Worm (Caenorhabditis elegans) whole organism, L1 larva: ENCODE results near the gene nhr-88.

Experiments
- C04F5.9 ChIP-seq: sonication (generic microtip); optimal IDR thresholded peaks from 2 replicates; lab custom pipeline; 2016; ENCODE audit warnings: missing genetic modification characterization, missing compliant biosample characterization
- C16A3.4 ChIP-seq: fragments of 150-350 bp; optimal IDR thresholded peaks from 2 replicates; lab custom pipeline; 2014; ENCODE audit warnings: missing biosample characterization, missing genetic modification characterization
- Y116A8C.19 ChIP-seq: sonication (generic microtip); optimal IDR thresholded peaks from 2 replicates; lab custom pipeline; 2016; ENCODE audit warnings: missing compliant biosample characterization, missing genetic modification characterization, borderline replicate concordance
- aha-1 ChIP-seq: fragments of 150-350 bp; optimal IDR thresholded peaks from 2 replicates; lab custom pipeline; 2014; ENCODE audit warnings: missing biosample characterization, missing genetic modification characterization
- alr-1 ChIP-seq: fragments of 200-800 bp; sonication (Bioruptor generic); optimal IDR thresholded peaks from 2 replicates; lab custom pipeline; 2018; ENCODE audit warnings: borderline replicate concordance, mild to moderate bottlenecking, missing genetic modification characterization, missing compliant biosample characterization
- ama-1 ChIP-seq: fragments of 150-350 bp; optimal IDR thresholded peaks from 2 replicates; lab custom pipeline; 2014
- ceh-82 ChIP-seq, 3 experiments: fragments of 150-350 bp in 1 of 3; sonication (generic microtip) in 2 of 3; optimal IDR thresholded peaks; 2 replicates each; lab custom pipeline; 2014 to 2017; ENCODE audit warnings: missing biosample characterization in 3 of 3, missing genetic modification characterization in 3 of 3
- ceh-88 ChIP-seq: fragments of 200-800 bp; sonication (Bioruptor generic); IDR thresholded peaks from 2 replicates; pipeline ENCODE4 v1.3.6; 2022; ENCODE audit warnings: missing genetic modification characterization, missing compliant biosample characterization
- dpl-1 ChIP-seq, 3 experiments: fragments of 150-350 bp in 2 of 3; sonication (generic microtip) in 1 of 3; optimal IDR thresholded peaks; 2 replicates each; lab custom pipeline; 2014 to 2017; ENCODE audit warnings: missing biosample characterization in 3 of 3, missing genetic modification characterization in 3 of 3, missing genetic modification reagents in 3 of 3
- efl-1 ChIP-seq, 4 experiments: fragments of 150-350 bp; optimal IDR thresholded peaks in 3 of 4; peaks in 1 of 4; 1 replicate in 1 of 4; 2 replicates in 3 of 4; lab custom pipeline; 2014; ENCODE audit warnings: missing biosample characterization in 2 of 4, missing genetic modification characterization in 2 of 4, missing genetic modification reagents in 2 of 4
- egl-13 ChIP-seq: sonication (generic microtip); optimal IDR thresholded peaks from 2 replicates; lab custom pipeline; 2016; ENCODE audit warnings: missing genotype, missing genetic modification reagents, missing genetic modification characterization, missing compliant biosample characterization
- egl-27 ChIP-seq, 2 experiments: fragments of 150-350 bp in 1 of 2; sonication (generic microtip); optimal IDR thresholded peaks; 3 replicates each; lab custom pipeline; 2017 to 2018; ENCODE audit warnings: missing biosample characterization in 2 of 2, missing genetic modification characterization in 2 of 2, missing genetic modification reagents in 2 of 2
- ets-5 ChIP-seq: fragments of 200-800 bp; sonication (Bioruptor generic); IDR thresholded peaks from 2 replicates; pipeline ENCODE4 v1.3.6; 2022; ENCODE audit warnings: missing genetic modification characterization, missing compliant biosample characterization
- fkh-10 ChIP-seq: sonication (generic microtip); optimal IDR thresholded peaks from 2 replicates; lab custom pipeline; 2017; ENCODE audit warnings: missing biosample characterization, missing genetic modification reagents, missing genetic modification characterization
- fos-1 ChIP-seq: fragments of 150-350 bp; optimal IDR thresholded peaks from 2 replicates; lab custom pipeline; 2014; ENCODE audit warnings: missing biosample characterization, missing genetic modification characterization
- isw-1 ChIP-seq: fragments of 200-800 bp; sonication (Bioruptor generic); IDR thresholded peaks from 2 replicates; pipeline ENCODE4 v1.3.6; 2022; ENCODE audit warnings: missing genetic modification characterization, missing compliant biosample characterization
- jun-1 ChIP-seq: fragments of 150-350 bp; optimal IDR thresholded peaks from 2 replicates; lab custom pipeline; 2014; ENCODE audit warnings: missing biosample characterization, missing genetic modification reagents, missing genetic modification characterization
- lin-14 ChIP-seq: fragments of 200-800 bp; sonication (Bioruptor generic); optimal IDR thresholded peaks from 2 replicates; lab custom pipeline; 2018; ENCODE audit warnings: mild to moderate bottlenecking, missing genetic modification characterization, moderate library complexity, missing compliant biosample characterization
- lin-35 ChIP-seq, 2 experiments: fragments of 150-350 bp; optimal IDR thresholded peaks; 2 replicates each; lab custom pipeline; 2014; ENCODE audit warnings: missing biosample characterization in 2 of 2, missing genetic modification characterization in 2 of 2, missing genetic modification reagents in 2 of 2
- lin-39 ChIP-seq: fragments of 150-350 bp; optimal IDR thresholded peaks from 2 replicates; lab custom pipeline; 2014; ENCODE audit warnings: missing biosample characterization, missing genetic modification reagents, missing genetic modification characterization
- mdl-1 ChIP-seq, 2 experiments: fragments of 150-350 bp; optimal IDR thresholded peaks; 2 replicates each; lab custom pipeline; 2014 to 2017; ENCODE audit warnings: missing biosample characterization in 2 of 2, missing genetic modification characterization in 2 of 2, inconsistent platforms in 1 of 2
- mep-1 ChIP-seq: fragments of 150-350 bp; optimal IDR thresholded peaks from 2 replicates; lab custom pipeline; 2014; ENCODE audit warnings: missing biosample characterization, missing genetic modification characterization
- nhr-11 ChIP-seq: fragments of 150-350 bp; optimal IDR thresholded peaks from 2 replicates; lab custom pipeline; 2014; ENCODE audit warnings: missing biosample characterization, missing genetic modification characterization
- nhr-77 ChIP-seq: fragments of 150-350 bp; optimal IDR thresholded peaks from 2 replicates; lab custom pipeline; 2014; ENCODE audit warnings: missing biosample characterization, missing genetic modification characterization
- nhr-84 ChIP-seq: sonication (generic microtip); optimal IDR thresholded peaks from 2 replicates; lab custom pipeline; 2017; ENCODE audit warnings: missing biosample characterization, missing genetic modification characterization
- nhr-85 ChIP-seq: sonication (generic microtip); peaks from one replicate; lab custom pipeline; 2016; ENCODE audit warnings: missing genetic modification characterization, inconsistent platforms, missing compliant biosample characterization
- nhr-90 ChIP-seq: sonication (generic microtip); optimal IDR thresholded peaks from 2 replicates; lab custom pipeline; 2016; ENCODE audit warnings: mild to moderate bottlenecking, missing genetic modification characterization, missing compliant biosample characterization; ENCODE audit not compliant: poor library complexity
- skn-1 ChIP-seq: fragments of 150-350 bp; optimal IDR thresholded peaks from 2 replicates; lab custom pipeline; 2014; ENCODE audit warnings: missing biosample characterization, missing genetic modification characterization
- snu-23 ChIP-seq: sonication (generic microtip); optimal IDR thresholded peaks from 2 replicates; lab custom pipeline; 2016; ENCODE audit warnings: missing genetic modification characterization, missing compliant biosample characterization
- sox-4 ChIP-seq: sonication (generic microtip); optimal IDR thresholded peaks from 2 replicates; lab custom pipeline; 2016; ENCODE audit warnings: missing genetic modification characterization, missing compliant biosample characterization
- sptf-1 ChIP-seq: fragments of 150-350 bp; optimal IDR thresholded peaks from 2 replicates; lab custom pipeline; 2014; ENCODE audit warnings: missing biosample characterization, missing genetic modification characterization
- tlp-1 ChIP-seq: fragments of 150-350 bp; optimal IDR thresholded peaks from 2 replicates; lab custom pipeline; 2014; ENCODE audit warnings: missing biosample characterization, missing genetic modification characterization
- unc-130 ChIP-seq: fragments of 150-350 bp; optimal IDR thresholded peaks from 2 replicates; lab custom pipeline; 2017; ENCODE audit warnings: missing biosample characterization, missing genetic modification characterization, inconsistent platforms
- unc-30 ChIP-seq: sonication (generic microtip); optimal IDR thresholded peaks from 2 replicates; lab custom pipeline; 2017; ENCODE audit warnings: missing biosample characterization, missing genetic modification characterization
- zag-1 ChIP-seq: fragments of 150-350 bp; optimal IDR thresholded peaks from 2 replicates; lab custom pipeline; 2014; ENCODE audit warnings: missing biosample characterization, missing genetic modification characterization
- ztf-11 ChIP-seq, 2 experiments: sonication (generic microtip); optimal IDR thresholded peaks; 2 replicates each; lab custom pipeline; 2016 to 2017; ENCODE audit warnings: missing genetic modification characterization in 2 of 2, missing biosample characterization in 1 of 2, missing compliant biosample characterization in 1 of 2

The nhr-88 gene

ce11 chrII:3002211-3002610, 25.8 kb downstream of the nhr-88 start, which contains the start of gene lido-10:
Gene lido-10, plus strand, starts transcription at chrII:3002511.
- no peak for TF ChIP-seq lin-14 (GFP tag; lab: Kevin White, UChicago)
- TF ChIP-seq nhr-77 (tag; lab: Kevin White, UChicago) = no peak
- TF ChIP-seq ama-1 (lab: Kevin White, UChicago) = no peak
- TF ChIP-seq unc-130 = no peak

- TF ChIP-seq mep-1 (no peak), mdl-1 (tag; optimal IDR thresholded peaks at IDR 0.05; lab: Kevin White, UChicago) (no peak), zag-1 (tag; lab: Kevin White, UChicago) (no peak), lin-35 (GFP tag; optimal IDR thresholded peaks at IDR 0.05; lab: Kevin White, UChicago) (no peak), nhr-11 (no peak), ztf-11 (tag; optimal IDR thresholded peaks at IDR 0.05; lab: Kevin White, UChicago) (no peak), C16A3.4 (tag; lab: Kevin White, UChicago) (no peak), dpl-1 (GFP tag; optimal IDR thresholded peaks at IDR 0.05; lab: Kevin White, UChicago) (no peak), jun-1 (tag; lab: Kevin White, UChicago) (no peak), ama-1 (lab: Kevin White, UChicago) (no peak), alr-1 (tag; lab: Kevin White, UChicago) (no peak), fkh-10 (no peak), unc-30 (tag; lab: Kevin White, UChicago) (no peak), aha-1 (no peak), ets-5 (no peak), nhr-85 (no peak), lin-39 (tag; lab: Kevin White, UChicago) (no peak), nhr-84 (no peak)
- TF ChIP-seq, all 84 proteins: peak for 0
These were observed 27.2 kb downstream of the nhr-88 start, which contains the start of gene lido-11 for ce11 chrII:3003667-3004066. Gene lido-11, plus strand, starts transcription at chrII:3003967.

ce11 chrII:3005499-3005898, 29.1 kb downstream of the nhr-88 start, which contains the start of gene lido-12:
Gene lido-12, plus strand, starts transcription at chrII:3005799.
- TF ChIP-seq Y116A8C.19 (tag; lab: Kevin White, UChicago) = no peak
- TF ChIP-seq isw-1 (GFP tag; lab: Robert Waterston, UW) = no peak
- no peak for TF ChIP-seq nhr-11
- no peak for TF ChIP-seq sox-4 (tag; lab: Kevin White, UChicago)
- no peak for TF ChIP-seq dpl-1 (GFP tag; optimal IDR thresholded peaks at IDR 0.05; lab: Kevin White, UChicago)
- TF ChIP-seq nhr-77 (tag; lab: Kevin White, UChicago) = no peak
- TF ChIP-seq nhr-90 (tag; lab: Kevin White, UChicago) = no peak
- no peak for TF ChIP-seq ceh-88 (GFP tag; lab: Robert Waterston, UW)
- TF ChIP-seq jun-1 (tag; lab: Kevin White, UChicago) = no peak
- no peak for TF ChIP-seq tlp-1
- no peak for TF ChIP-seq egl-27 (tag; optimal IDR thresholded peaks at IDR 0.05; lab: Kevin White, UChicago)
- TF ChIP-seq alr-1 (tag; lab: Kevin White, UChicago) = no peak
- no peak for TF ChIP-seq sptf-1 (tag; lab: Kevin White, UChicago)
- TF ChIP-seq C04F5.9 (tag; lab: Kevin White, UChicago) = no peak
- no peak for TF ChIP-seq snu-23 (GFP tag; lab: Kevin White, UChicago)
- TF ChIP-seq, all 84 proteins: peak for 0

ce11 chrII:3008400-3008799, 32.0 kb downstream of the nhr-88 start, which contains the start of gene sdz-5:
Gene sdz-5, plus strand, starts transcription at chrII:3008700.
- no peak for TF ChIP-seq efl-1 (optimal IDR thresholded peaks at IDR 0.05; lab: Kevin White, UChicago)
- no peak for TF ChIP-seq efl-1 (GFP tag; optimal IDR thresholded peaks at IDR 0.05 in 1 of 2; lab: Kevin White, UChicago)
- no peak for TF ChIP-seq mdl-1 (tag; optimal IDR thresholded peaks at IDR 0.05; lab: Kevin White, UChicago)
- no peak for TF ChIP-seq Y116A8C.19 (tag; lab: Kevin White, UChicago)
- no peak for TF ChIP-seq skn-1 (tag; lab: Kevin White, UChicago)
- TF ChIP-seq alr-1 (tag; lab: Kevin White, UChicago) = no peak
- TF ChIP-seq fos-1 (tag; lab: Kevin White, UChicago) = no peak
- TF ChIP-seq egl-13 (tag; lab: Kevin White, UChicago) = no peak
- TF ChIP-seq ceh-82 (tag; optimal IDR thresholded peaks at IDR 0.05; lab: Kevin White, UChicago) = no peak
- no peak for TF ChIP-seq isw-1 (GFP tag; lab: Robert Waterston, UW)
- TF ChIP-seq nhr-85 = no peak
- TF ChIP-seq unc-30 (tag; lab: Kevin White, UChicago) = no peak
- no peak for TF ChIP-seq zag-1 (tag; lab: Kevin White, UChicago)
- TF ChIP-seq lin-39 (tag; lab: Kevin White, UChicago) = no peak
- TF ChIP-seq, all 84 proteins: peak for 0
